Worm (Caenorhabditis elegans): ENCODE data around the gene R03H10.5.
"Not testable (repeated sequence)": the region's sequence is repeated elsewhere in the genome, so short reads cannot be mapped to it uniquely, and the experiment has no call there.

R03H10.5 gene

ce11 chrII:4182364-4182763 lies 12.0 kb upstream of the R03H10.5 start, which contains the start of gene R03H10.11:
TSS of gene R03H10.11 (plus strand) at chrII:4182664.
- TF ChIP-seq hmg-4 (GFP tag; optimal IDR thresholded peaks at IDR 0.05) (no peak), hmbx-1 (tag; optimal IDR thresholded peaks at IDR 0.05) (no peak), tra-4 (tag; optimal IDR thresholded peaks at IDR 0.05) (no peak), hnd-1 (tag; optimal IDR thresholded peaks at IDR 0.05) (no peak), scrt-1 (GFP tag; IDR thresholded peaks at IDR 0.05) (no peak), tbx-11 (GFP tag; IDR thresholded peaks at IDR 0.05) (no peak), aly-1 (tag; optimal IDR thresholded peaks at IDR 0.05) (no peak), sea-1 (GFP tag; conservative IDR thresholded peaks at IDR 0.05) (no peak), flt-1 (GFP tag; IDR thresholded peaks at IDR 0.05) (no peak), pes-1 (GFP tag; IDR thresholded peaks at IDR 0.05) (no peak), ceh-36 (tag; optimal IDR thresholded peaks at IDR 0.05) (no peak), F13C5.2 (tag; optimal IDR thresholded peaks at IDR 0.05) (no peak), ceh-13 (GFP tag; optimal IDR thresholded peaks at IDR 0.05) (no peak), B0310.2 (tag; optimal IDR thresholded peaks at IDR 0.05) (no peak), ama-1 (optimal IDR thresholded peaks at IDR 0.05) (no peak)

ce11 chrII:4179897-4180296 lies 9.5 kb upstream of the R03H10.5 start, which contains the start of gene R03H10.1:
TSS of gene R03H10.1 (plus strand) at chrII:4180248.
- TF ChIP-seq hmbx-1 (tag; optimal IDR thresholded peaks at IDR 0.05) (no peak), ceh-13 (GFP tag; optimal IDR thresholded peaks at IDR 0.05) (no peak)

ce11 chrII:4178838-4179237 lies 8.4 kb upstream of the R03H10.5 start, which contains the start of gene R03H10.7:
TSS of gene R03H10.7 (minus strand) at chrII:4178938.
- no peak for TF ChIP-seq aly-1 (tag; optimal IDR thresholded peaks at IDR 0.05)

- no peak for TF ChIP-seq pes-1 (GFP tag; IDR thresholded peaks at IDR 0.05)
- no peak for TF ChIP-seq tra-4 (tag; optimal IDR thresholded peaks at IDR 0.05)
- no peak for TF ChIP-seq sea-1 (GFP tag; conservative IDR thresholded peaks at IDR 0.05)
- no peak for TF ChIP-seq tbx-37 (GFP tag; conservative IDR thresholded peaks at IDR 0.05)
- no peak for TF ChIP-seq ets-7 (tag; optimal IDR thresholded peaks at IDR 0.05)
- TF ChIP-seq aly-1 (tag; optimal IDR thresholded peaks at IDR 0.05), result no peak
- no peak for TF ChIP-seq hmbx-1 (tag; optimal IDR thresholded peaks at IDR 0.05)
- TF ChIP-seq hnd-1 (tag; optimal IDR thresholded peaks at IDR 0.05), result no peak
- no peak for TF ChIP-seq scrt-1 (GFP tag; IDR thresholded peaks at IDR 0.05)
- no peak for TF ChIP-seq B0310.2 (tag; optimal IDR thresholded peaks at IDR 0.05)
- TF ChIP-seq hmg-4 (GFP tag; optimal IDR thresholded peaks at IDR 0.05), result no peak
- no peak for TF ChIP-seq ceh-13 (GFP tag; optimal IDR thresholded peaks at IDR 0.05)
- TF ChIP-seq F13C5.2 (tag; optimal IDR thresholded peaks at IDR 0.05), result no peak
- no peak for TF ChIP-seq flt-1 (GFP tag; IDR thresholded peaks at IDR 0.05)
- TF ChIP-seq ama-1 (optimal IDR thresholded peaks at IDR 0.05), result no peak
- TF ChIP-seq ceh-36 (tag; optimal IDR thresholded peaks at IDR 0.05), result no peak
- TF ChIP-seq tbx-11 (GFP tag; IDR thresholded peaks at IDR 0.05), result no peak
Measured at ce11 chrII:4173842-4174241, 3.4 kb upstream of the R03H10.5 start.

- TF ChIP-seq tra-4 (tag; optimal IDR thresholded peaks at IDR 0.05) (no peak), ets-7 (tag; optimal IDR thresholded peaks at IDR 0.05) (no peak), aly-1 (tag; optimal IDR thresholded peaks at IDR 0.05) (no peak), scrt-1 (GFP tag; IDR thresholded peaks at IDR 0.05) (no peak), F13C5.2 (tag; optimal IDR thresholded peaks at IDR 0.05) (no peak), tbx-11 (GFP tag; IDR thresholded peaks at IDR 0.05) (no peak), tbx-37 (GFP tag; conservative IDR thresholded peaks at IDR 0.05) (no peak), hmg-4 (GFP tag; optimal IDR thresholded peaks at IDR 0.05) (no peak), ceh-13 (GFP tag; optimal IDR thresholded peaks at IDR 0.05) (no peak), flt-1 (GFP tag; IDR thresholded peaks at IDR 0.05) (no peak), ceh-36 (tag; optimal IDR thresholded peaks at IDR 0.05) (no peak), sea-1 (GFP tag; conservative IDR thresholded peaks at IDR 0.05) (no peak), ama-1 (optimal IDR thresholded peaks at IDR 0.05) (no peak), hmbx-1 (tag; optimal IDR thresholded peaks at IDR 0.05) (no peak), B0310.2 (tag; optimal IDR thresholded peaks at IDR 0.05) (no peak), pes-1 (GFP tag; IDR thresholded peaks at IDR 0.05) (no peak), hnd-1 (tag; optimal IDR thresholded peaks at IDR 0.05) (no peak)
Measured at ce11 chrII:4173398-4173797, 3.0 kb upstream of the R03H10.5 start, which contains the start of gene R03H10.6. TSS of gene R03H10.6 (minus strand) at chrII:4173498.

- TF ChIP-seq scrt-1 (GFP tag; IDR thresholded peaks at IDR 0.05); hmg-4 (GFP tag; optimal IDR thresholded peaks at IDR 0.05); F13C5.2 (tag; optimal IDR thresholded peaks at IDR 0.05): not testable (repeated sequence)
Measured at ce11 chrII:4168404-4168803, 2.0 kb downstream of the R03H10.5 start, which contains the start of gene R03H10.4. TSS of gene R03H10.4 (minus strand) at chrII:4168504.

ce11 chrII:4167833-4168232 lies 2.6 kb downstream of the R03H10.5 start:
- TF ChIP-seq sea-1 (GFP tag; conservative IDR thresholded peaks at IDR 0.05) (no peak), hnd-1 (tag; optimal IDR thresholded peaks at IDR 0.05) (no peak), flt-1 (GFP tag; IDR thresholded peaks at IDR 0.05) (no peak)

- no peak for TF ChIP-seq ceh-36 (tag; optimal IDR thresholded peaks at IDR 0.05)
- TF ChIP-seq B0310.2 (tag; optimal IDR thresholded peaks at IDR 0.05), result no peak
- no peak for TF ChIP-seq ama-1 (optimal IDR thresholded peaks at IDR 0.05)
- no peak for TF ChIP-seq aly-1 (tag; optimal IDR thresholded peaks at IDR 0.05)
- TF ChIP-seq tbx-37 (GFP tag; conservative IDR thresholded peaks at IDR 0.05), result no peak
- TF ChIP-seq pes-1 (GFP tag; IDR thresholded peaks at IDR 0.05), result no peak
- TF ChIP-seq flt-1 (GFP tag; IDR thresholded peaks at IDR 0.05), result no peak
- TF ChIP-seq hnd-1 (tag; optimal IDR thresholded peaks at IDR 0.05), result no peak
- TF ChIP-seq hmg-4 (GFP tag; optimal IDR thresholded peaks at IDR 0.05), result no peak
- no peak for TF ChIP-seq sea-1 (GFP tag; conservative IDR thresholded peaks at IDR 0.05)
- TF ChIP-seq ceh-13 (GFP tag; optimal IDR thresholded peaks at IDR 0.05), result no peak
Measured at ce11 chrII:4159570-4159969, 10.8 kb downstream of the R03H10.5 start.
